Worm (Caenorhabditis elegans) whole organism, mixed stage, embryonic: ENCODE measurements around the gene npr-17.

Source experiments
- ces-1 ChIP-seq: fragments of 150-350 bp; optimal IDR thresholded peaks from 2 replicates; lab custom pipeline; 2014; ENCODE audit warnings: missing biosample characterization, missing genetic modification reagents, missing genetic modification characterization
- flh-1 ChIP-seq: fragments of 200-800 bp; sonication (Bioruptor generic); optimal IDR thresholded peaks from 2 replicates; lab custom pipeline; 2018; ENCODE audit warnings: mild to moderate bottlenecking, missing genetic modification characterization, moderate library complexity, missing compliant biosample characterization
- mep-1 ChIP-seq: fragments of 150-350 bp; optimal IDR thresholded peaks from 2 replicates; lab custom pipeline; 2017; ENCODE audit warnings: missing biosample characterization, missing genetic modification reagents, missing genetic modification characterization, inconsistent platforms
- nhr-12 ChIP-seq: fragments of 150-350 bp; optimal IDR thresholded peaks from 2 replicates; lab custom pipeline; 2014; ENCODE audit warnings: missing biosample characterization, missing genetic modification characterization
- nhr-76 ChIP-seq: sonication (generic microtip); optimal IDR thresholded peaks from 2 replicates; lab custom pipeline; 2017; ENCODE audit warnings: missing biosample characterization, missing genetic modification characterization
- pha-4 ChIP-seq: fragments of 150-350 bp; optimal IDR thresholded peaks from 2 replicates; lab custom pipeline; 2018; ENCODE audit warnings: missing biosample characterization, missing genetic modification reagents, missing genetic modification characterization
- snpc-4 ChIP-seq: fragments of 150-350 bp; optimal IDR thresholded peaks from 2 replicates; lab custom pipeline; 2014; ENCODE audit warnings: missing biosample characterization, missing genetic modification characterization
- unc-62 ChIP-seq: fragments of 150-350 bp; optimal IDR thresholded peaks from 2 replicates; lab custom pipeline; 2014; ENCODE audit warnings: missing biosample characterization, missing genetic modification reagents, missing genetic modification characterization

DNA sequence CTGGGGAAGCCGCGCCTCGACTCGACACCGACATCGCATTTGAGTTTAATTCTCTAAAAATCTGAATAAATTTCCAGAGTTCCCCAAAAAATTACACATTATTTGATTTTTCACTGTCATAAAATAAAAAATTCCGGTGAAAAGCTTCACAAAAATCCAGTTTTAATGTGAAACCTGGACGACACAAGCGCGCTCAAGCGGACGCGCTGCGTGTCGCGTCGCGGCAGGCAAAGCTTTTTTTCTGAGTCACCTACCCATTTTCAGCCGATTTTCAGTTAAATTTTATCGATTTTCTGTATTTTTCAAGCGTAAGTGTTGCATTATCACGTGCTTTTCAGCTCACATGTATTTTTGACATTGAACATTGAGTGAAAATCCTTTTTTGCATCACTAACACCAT, 13.5 kb upstream of the npr-17 start, which contains the start of gene cit-1.1:
- TF ChIP-seq nhr-76 (tag; lab: Kevin White, UChicago) (no peak), snpc-4 (no peak), unc-62 (GFP tag; lab: Kevin White, UChicago) (no peak), mep-1 (tag; lab: Kevin White, UChicago) (peak; percentile 25), pha-4 (tag; lab: Kevin White, UChicago) (no peak), nhr-12 (tag; lab: Kevin White, UChicago) (no peak), flh-1 (GFP tag; lab: Kevin White, UChicago) (no peak), ces-1 (no peak)
